Fruit fly (Drosophila melanogaster) whole organism, adult: ENCODE results near the gene CG13124.

Experiments
- CG11617 ChIP-seq: fragments of 200-800 bp; sonication (Bioruptor generic); optimal IDR thresholded peaks from 2 replicates; lab custom pipeline; 2017; ENCODE audit warnings: mild to moderate bottlenecking, missing biosample characterization, missing genetic modification reagents, missing genetic modification characterization
- CG12768 ChIP-seq: fragments of 200-800 bp; sonication (Bioruptor generic); optimal IDR thresholded peaks from 2 replicates; lab custom pipeline; 2017; ENCODE audit warnings: missing biosample characterization, missing genetic modification characterization, mild to moderate bottlenecking, moderate library complexity, missing genetic modification reagents
- CG14711 ChIP-seq: fragments of 200-800 bp; sonication (Bioruptor generic); optimal IDR thresholded peaks from 2 replicates; lab custom pipeline; 2018; ENCODE audit warnings: missing biosample characterization, mild to moderate bottlenecking, missing genetic modification characterization, moderate library complexity
- CG1620 ChIP-seq: fragments of 200-800 bp; sonication (Bioruptor generic); optimal IDR thresholded peaks from 2 replicates; lab custom pipeline; 2016; ENCODE audit warnings: missing biosample characterization, missing genetic modification characterization
- CG33017 ChIP-seq: fragments of 200-800 bp; sonication (Bioruptor generic); optimal IDR thresholded peaks from 2 replicates; lab custom pipeline; 2018; ENCODE audit warnings: missing biosample characterization, mild to moderate bottlenecking, missing genetic modification characterization, moderate library complexity
- CG5204 ChIP-seq: fragments of 200-800 bp; sonication (Bioruptor generic); optimal IDR thresholded peaks from 2 replicates; lab custom pipeline; 2016; ENCODE audit warnings: missing biosample characterization, missing genetic modification characterization
- CG7045 ChIP-seq: fragments of 200-800 bp; sonication (Bioruptor generic); optimal IDR thresholded peaks from 2 replicates; lab custom pipeline; 2017; ENCODE audit warnings: missing biosample characterization, mild to moderate bottlenecking, missing genetic modification characterization
- CG7101 ChIP-seq: fragments of 200-800 bp; sonication (Bioruptor generic); optimal IDR thresholded peaks from 2 replicates; lab custom pipeline; 2018; ENCODE audit warnings: missing biosample characterization, mild to moderate bottlenecking, missing genetic modification characterization, moderate library complexity
- Clk ChIP-seq: fragments of 200-800 bp; sonication (Bioruptor generic); optimal IDR thresholded peaks from 2 replicates; lab custom pipeline; 2017; ENCODE audit warnings: missing biosample characterization, missing genetic modification characterization
- Crg-1 ChIP-seq: fragments of 200-800 bp; sonication (Bioruptor generic); optimal IDR thresholded peaks from 2 replicates; lab custom pipeline; 2016; ENCODE audit warnings: missing biosample characterization, missing genetic modification characterization
- Hr96 ChIP-seq: fragments of 200-800 bp; sonication (Bioruptor generic); optimal IDR thresholded peaks from 2 replicates; lab custom pipeline; 2016; ENCODE audit warnings: missing biosample characterization, missing genetic modification characterization
- Mnt ChIP-seq: fragments of 200-800 bp; sonication (Bioruptor generic); optimal IDR thresholded peaks from 2 replicates; lab custom pipeline; 2016; ENCODE audit warnings: missing biosample characterization, mild to moderate bottlenecking, missing genetic modification characterization
- bab1 ChIP-seq: fragments of 200-800 bp; sonication (Bioruptor generic); optimal IDR thresholded peaks from 3 replicates; lab custom pipeline; 2019; ENCODE audit warnings: missing biosample characterization, mild to moderate bottlenecking, missing genetic modification characterization, moderate library complexity
- cic ChIP-seq: fragments of 200-800 bp; sonication (Bioruptor generic); optimal IDR thresholded peaks from 2 replicates; lab custom pipeline; 2017; ENCODE audit warnings: missing biosample characterization, mild to moderate bottlenecking, missing genetic modification characterization, moderate library complexity
- cnc ChIP-seq, 2 experiments: fragments of >200 bp; optimal IDR thresholded peaks; 2 replicates each; lab custom pipeline; 2017
- kay ChIP-seq: fragments of 200-800 bp; sonication (Bioruptor generic); peaks from one replicate; lab custom pipeline; 2016; ENCODE audit warnings: missing biosample characterization, missing genetic modification characterization, borderline replicate concordance
- ovo ChIP-seq: fragments of 200-800 bp; sonication (Bioruptor generic); optimal IDR thresholded peaks from 2 replicates; lab custom pipeline; 2016; ENCODE audit warnings: missing biosample characterization, missing genetic modification characterization
- pad ChIP-seq: fragments of 200-800 bp; sonication (Bioruptor generic); optimal IDR thresholded peaks from 3 replicates; lab custom pipeline; 2017; ENCODE audit warnings: missing biosample characterization, missing genetic modification characterization, mild to moderate bottlenecking, moderate library complexity, missing genetic modification reagents
- tj ChIP-seq: fragments of 200-800 bp; sonication (Bioruptor generic); optimal IDR thresholded peaks from 3 replicates; lab custom pipeline; 2017; ENCODE audit warnings: missing biosample characterization, mild to moderate bottlenecking, missing genetic modification characterization, moderate library complexity
- toe ChIP-seq: fragments of 200-800 bp; sonication (Bioruptor generic); optimal IDR thresholded peaks from 2 replicates; lab custom pipeline; 2016; ENCODE audit warnings: missing biosample characterization, missing genetic modification characterization

CG13124 gene

dm6 chr2L:9949178-9950062, 41.0 kb upstream of the CG13124 start:
- TF ChIP-seq CG7045 (GFP tag; lab: Kevin White, UChicago) (peak; percentile 0), CG12768 (peak; percentile 72), CG5204 (no peak), CG7101 (tag; lab: Kevin White, UChicago) (no peak), cic (peak; percentile 19)

dm6 chr2L:9948520-9948858, 40.1 kb upstream of the CG13124 start:
- TF ChIP-seq Crg-1 (GFP tag; lab: Kevin White, UChicago) (no peak), ovo (GFP tag; lab: Kevin White, UChicago) (no peak), tj (GFP tag; lab: Kevin White, UChicago) (no peak), toe (GFP tag; lab: Kevin White, UChicago) (no peak), CG1620 (GFP tag; lab: Kevin White, UChicago) (no peak), Mnt (GFP tag; lab: Kevin White, UChicago) (no peak), CG33017 (tag; lab: Kevin White, UChicago) (no peak), CG11617 (GFP tag; lab: Kevin White, UChicago) (no peak), CG5204 (no peak), CG7045 (GFP tag; lab: Kevin White, UChicago) (no peak), CG7101 (tag; lab: Kevin White, UChicago) (no peak), kay (no peak), cnc (optimal IDR thresholded peaks at IDR 0.05; lab: Kevin White, UChicago) (no peak), CG12768 (no peak)

- TF ChIP-seq CG12768 (peak; percentile 68), Crg-1 (GFP tag; lab: Kevin White, UChicago) (no peak), cic (peak; percentile 47), tj (GFP tag; lab: Kevin White, UChicago) (no peak)
Observed at dm6 chr2L:9947738-9948519, 39.5 kb upstream of the CG13124 start.

- peak; percentile 46 for TF ChIP-seq Hr96 (GFP tag; lab: Kevin White, UChicago)
- TF ChIP-seq Mnt (GFP tag; lab: Kevin White, UChicago), result peak; percentile 79
- peak; percentile 11 for TF ChIP-seq CG14711
- TF ChIP-seq CG7045 (GFP tag; lab: Kevin White, UChicago), result no peak
- peak; percentile 18 for TF ChIP-seq toe (GFP tag; lab: Kevin White, UChicago)
- TF ChIP-seq Crg-1 (GFP tag; lab: Kevin White, UChicago), result no peak
- peak; percentile 25 for TF ChIP-seq tj (GFP tag; lab: Kevin White, UChicago)
- peak; percentile 25 for TF ChIP-seq Clk
- peak; percentile 62 for TF ChIP-seq bab1 (GFP tag; lab: Kevin White, UChicago)
- TF ChIP-seq CG33017 (tag; lab: Kevin White, UChicago), result peak; percentile 27
- peak; percentile 78 for TF ChIP-seq CG12768
- TF ChIP-seq cic, result peak; percentile 79
- TF ChIP-seq CG1620 (GFP tag; lab: Kevin White, UChicago), result no peak
- peak; percentile 26 for TF ChIP-seq CG7101 (tag; lab: Kevin White, UChicago)
- TF ChIP-seq ovo (GFP tag; lab: Kevin White, UChicago), result peak; percentile 37
- peak; percentile 33 for TF ChIP-seq pad (GFP tag; lab: Kevin White, UChicago)
Observed at dm6 chr2L:9947265-9947664, 38.8 kb upstream of the CG13124 start, which contains the start of gene CG5853. CG5853 (minus strand) TSS chr2L:9947648.

- TF ChIP-seq CG7045 (GFP tag; lab: Kevin White, UChicago), result no peak
Observed at dm6 chr2L:9946051-9946450, 37.6 kb upstream of the CG13124 start.

- TF ChIP-seq bab1 (GFP tag; lab: Kevin White, UChicago) (no peak), toe (GFP tag; lab: Kevin White, UChicago) (no peak), kay (no peak)
Observed at dm6 chr2L:9945086-9945485, 36.7 kb upstream of the CG13124 start.

dm6 chr2L:9943521-9943920, 35.1 kb upstream of the CG13124 start:
- TF ChIP-seq CG7045 (GFP tag; lab: Kevin White, UChicago) (peak; percentile 6), Mnt (GFP tag; lab: Kevin White, UChicago) (peak; percentile 25), CG11617 (GFP tag; lab: Kevin White, UChicago) (peak; percentile 25), tj (GFP tag; lab: Kevin White, UChicago) (no peak), CG12768 (peak; percentile 53), kay (no peak), Crg-1 (GFP tag; lab: Kevin White, UChicago) (peak; percentile 16), CG7101 (tag; lab: Kevin White, UChicago) (peak; percentile 64), CG33017 (tag; lab: Kevin White, UChicago) (peak; percentile 61), cic (peak; percentile 97)
